Fruit fly (Drosophila melanogaster) whole organism, embryonic: ENCODE measurements around the gene Rrp47.

ENCODE experiments used
- Atf3 ChIP-seq: fragments of 200-800 bp; sonication (Bioruptor generic); optimal IDR thresholded peaks from 3 replicates; lab custom pipeline; 2016; ENCODE audit warnings: missing biosample characterization, missing genetic modification characterization
- CG8478 ChIP-seq: fragments of >200 bp; optimal IDR thresholded peaks from 2 replicates; lab custom pipeline; 2018
- Dll ChIP-seq: fragments of 200-800 bp; sonication (Bioruptor generic); IDR thresholded peaks from 4 replicates; pipeline ENCODE4 v1.3.6; 2022; ENCODE audit warnings: missing biosample characterization, missing genetic modification characterization; ENCODE audit not compliant: partially characterized antibody
- Doc3 ChIP-seq: fragments of 200-800 bp; sonication (Bioruptor generic); IDR thresholded peaks from 3 replicates; pipeline ENCODE4 v1.3.6; 2022; ENCODE audit warnings: missing biosample characterization, missing genetic modification characterization; ENCODE audit not compliant: partially characterized antibody
- Fer3 ChIP-seq: fragments of 200-800 bp; sonication (Bioruptor generic); optimal IDR thresholded peaks from 2 replicates; lab custom pipeline; 2018; ENCODE audit warnings: missing biosample characterization, mild to moderate bottlenecking, missing genetic modification characterization, moderate library complexity
- ara ChIP-seq: fragments of 200-800 bp; sonication (Bioruptor generic); IDR thresholded peaks from 2 replicates; pipeline ENCODE4 v1.3.6; 2022; ENCODE audit warnings: missing biosample characterization, missing genetic modification characterization
- br ChIP-seq: fragments of >200 bp; optimal IDR thresholded peaks from 2 replicates; lab custom pipeline; 2017
- corto ChIP-seq: fragments of 200-800 bp; sonication (Bioruptor generic); optimal IDR thresholded peaks from 2 replicates; lab custom pipeline; 2016; ENCODE audit warnings: missing biosample characterization, mild to moderate bottlenecking, missing genetic modification characterization, moderate library complexity
- ftz-f1 ChIP-seq: fragments of 200-800 bp; sonication (Bioruptor generic); optimal IDR thresholded peaks from 2 replicates; lab custom pipeline; 2016; ENCODE audit warnings: missing biosample characterization, missing genetic modification characterization
- her ChIP-seq: fragments of 200-800 bp; sonication (Bioruptor generic); optimal IDR thresholded peaks from 2 replicates; lab custom pipeline; 2016; ENCODE audit warnings: missing biosample characterization, missing genetic modification characterization
- usp ChIP-seq: fragments of >200 bp; optimal IDR thresholded peaks from 2 replicates; lab custom pipeline; 2017; ENCODE audit warnings: missing biosample characterization, missing genetic modification characterization

dm6 chrX:15934226-15934547 lies 10.5 kb upstream of the Rrp47 start:
- TF ChIP-seq Fer3 (tag; lab: Kevin White, UChicago) (no peak), ftz-f1 (GFP tag; lab: Kevin White, UChicago) (no peak), usp (GFP tag; lab: Kevin White, UChicago) (no peak), Dll (GFP tag; lab: Robert Waterston, UW) (no peak), ara (GFP tag; lab: Robert Waterston, UW) (no peak), Atf3 (no peak), her (no peak), br (lab: Kevin White, UChicago) (no peak), corto (GFP tag; lab: Kevin White, UChicago) (no peak), CG8478 (lab: Kevin White, UChicago) (no peak), Doc3 (GFP tag; lab: Robert Waterston, UW) (no peak)
